Worm (Caenorhabditis elegans) whole organism, late embryonic: ENCODE measurements around the gene nep-11.

Experiments
- K02D7.2 ChIP-seq: sonication (generic microtip); optimal IDR thresholded peaks from 2 replicates; lab custom pipeline; 2017; ENCODE audit warnings: mild to moderate bottlenecking, missing genetic modification characterization, missing compliant biosample characterization
- ama-1 ChIP-seq: fragments of 150-350 bp; optimal IDR thresholded peaks from 2 replicates; lab custom pipeline; 2014
- che-1 ChIP-seq: sonication (generic microtip); optimal IDR thresholded peaks from 2 replicates; lab custom pipeline; 2016; ENCODE audit warnings: mild to moderate bottlenecking, missing genetic modification characterization, missing compliant biosample characterization
- dmd-4 ChIP-seq: sonication (generic microtip); optimal IDR thresholded peaks from 2 replicates; lab custom pipeline; 2016; ENCODE audit warnings: borderline replicate concordance, missing genetic modification characterization, missing compliant biosample characterization
- ets-4 ChIP-seq: sonication (generic microtip); optimal IDR thresholded peaks from 2 replicates; lab custom pipeline; 2016; ENCODE audit warnings: missing genetic modification characterization, missing compliant biosample characterization
- eyg-1 ChIP-seq: sonication (generic microtip); optimal IDR thresholded peaks from 2 replicates; lab custom pipeline; 2016; ENCODE audit warnings: missing genotype, missing genetic modification characterization, missing compliant biosample characterization
- fkh-10 ChIP-seq: fragments of 150-350 bp; optimal IDR thresholded peaks from 2 replicates; lab custom pipeline; 2014; ENCODE audit warnings: missing biosample characterization, missing genetic modification reagents, missing genetic modification characterization
- hlh-8 ChIP-seq: sonication (generic microtip); optimal IDR thresholded peaks from 2 replicates; lab custom pipeline; 2016; ENCODE audit warnings: missing genotype, missing genetic modification characterization, missing compliant biosample characterization
- nhr-11 ChIP-seq: fragments of 150-350 bp; optimal IDR thresholded peaks from 2 replicates; lab custom pipeline; 2014; ENCODE audit warnings: missing biosample characterization, missing genetic modification characterization
- pax-1 ChIP-seq: fragments of 150-350 bp; optimal IDR thresholded peaks from 2 replicates; lab custom pipeline; 2014; ENCODE audit warnings: missing biosample characterization, missing genetic modification characterization
- pha-4 ChIP-seq: fragments of 150-350 bp; optimal IDR thresholded peaks from 2 replicates; lab custom pipeline; 2018; ENCODE audit warnings: missing biosample characterization, missing genetic modification reagents, missing genetic modification characterization
- pqm-1 ChIP-seq: sonication (generic microtip); optimal IDR thresholded peaks from 2 replicates; lab custom pipeline; 2016; ENCODE audit warnings: missing genetic modification characterization, missing compliant biosample characterization
- unc-3 ChIP-seq, 2 experiments: fragments of 200-800 bp in 1 of 2; sonication (Bioruptor generic) in 1 of 2; sonication (generic microtip) in 1 of 2; conservative IDR thresholded peaks in 1 of 2; optimal IDR thresholded peaks in 1 of 2; 2 replicates each; pipeline versions ENCODE4 v1.3.6 to Lab custom; 2016 to 2022; ENCODE audit warnings: missing compliant biosample characterization in 2 of 2, missing genetic modification characterization in 2 of 2, missing genetic modification reagents in 1 of 2
- unc-55 ChIP-seq: sonication (generic microtip); optimal IDR thresholded peaks from 2 replicates; lab custom pipeline; 2017; ENCODE audit warnings: missing biosample characterization, missing genetic modification reagents, missing genetic modification characterization

- no peak for TF ChIP-seq K02D7.2
- no peak for TF ChIP-seq pax-1 (tag; lab: Kevin White, UChicago)
- no peak for TF ChIP-seq pqm-1 (tag; lab: Kevin White, UChicago)
- no peak for TF ChIP-seq unc-3 (GFP tag; conservative IDR thresholded peaks at IDR 0.05; lab: Robert Waterston, UW)
- no peak for TF ChIP-seq unc-3 (tag; optimal IDR thresholded peaks at IDR 0.05; lab: Kevin White, UChicago)
- no peak for TF ChIP-seq ama-1 (lab: Kevin White, UChicago)
- no peak for TF ChIP-seq fkh-10
- no peak for TF ChIP-seq dmd-4 (tag; lab: Kevin White, UChicago)
- no peak for TF ChIP-seq ets-4 (tag; lab: Kevin White, UChicago)
- TF ChIP-seq unc-55, result no peak
- TF ChIP-seq che-1, result no peak
- TF ChIP-seq hlh-8 (tag; lab: Kevin White, UChicago), result no peak
- TF ChIP-seq pha-4 (tag; lab: Kevin White, UChicago), result no peak
- TF ChIP-seq nhr-11 (tag; lab: Kevin White, UChicago), result no peak
- no peak for TF ChIP-seq eyg-1 (tag; lab: Kevin White, UChicago)
Measured at ce11 chrII:3438280-3438679, 12.9 kb upstream of the nep-11 start.
